Worm (Caenorhabditis elegans) whole organism, dauer: Measurements from ENCODE around the gene srv-27.

Experiments
- unc-62 ChIP-seq: sonication (generic microtip); optimal IDR thresholded peaks from 2 replicates; lab custom pipeline; 2017; ENCODE audit warnings: missing biosample characterization, missing genetic modification reagents, missing genetic modification characterization

srv-27 gene

DNA sequence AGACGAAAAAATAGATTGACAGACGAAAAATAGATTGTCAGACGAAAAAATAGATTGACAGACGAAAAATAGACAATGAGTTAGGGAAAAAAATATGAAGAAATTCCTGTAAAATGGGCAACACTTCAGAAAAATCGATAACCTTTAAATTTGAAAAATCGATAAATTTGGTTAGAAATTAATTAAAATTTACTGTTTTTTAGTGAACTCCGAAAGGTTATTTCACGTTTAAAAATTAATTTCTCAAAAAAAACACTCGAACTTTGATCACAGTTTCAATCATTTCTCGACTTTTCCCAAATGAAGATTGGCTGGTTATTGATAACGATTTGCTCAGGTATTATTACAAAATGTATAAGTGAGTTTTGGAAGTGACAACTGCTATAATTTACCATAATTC, 9.3 kb upstream of the srv-27 start, which contains the start of gene csp-2:
Gene csp-2 (plus strand): TSS at position 301 of the 400 bp plus-strand sequence.
- no peak for TF ChIP-seq unc-62 (GFP tag; lab: Kevin White, UChicago)

DNA sequence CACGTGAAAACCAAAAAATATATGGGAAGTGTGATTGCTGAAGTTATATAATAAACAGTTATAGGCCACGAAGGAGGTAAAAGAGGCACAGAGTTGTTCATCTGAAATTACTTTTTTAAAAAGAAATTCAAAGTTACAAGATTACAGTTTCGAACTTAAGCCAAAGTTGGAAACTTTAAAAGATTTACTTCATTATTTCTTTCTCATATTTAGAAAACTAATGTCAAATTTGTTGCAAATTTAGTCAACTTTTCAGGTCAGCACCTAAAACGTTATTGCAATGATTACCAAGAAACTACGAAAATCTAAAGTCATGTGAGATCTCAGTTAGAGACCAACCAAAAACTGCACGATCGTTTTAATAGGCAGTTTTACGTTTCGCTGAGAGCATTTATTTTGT, 5.5 kb upstream of the srv-27 start, which contains the start of gene srv-25:
Gene srv-25 (minus strand): TSS at position 101 of the 400 bp plus-strand sequence.
- TF ChIP-seq unc-62 (GFP tag; lab: Kevin White, UChicago) = no peak

DNA sequence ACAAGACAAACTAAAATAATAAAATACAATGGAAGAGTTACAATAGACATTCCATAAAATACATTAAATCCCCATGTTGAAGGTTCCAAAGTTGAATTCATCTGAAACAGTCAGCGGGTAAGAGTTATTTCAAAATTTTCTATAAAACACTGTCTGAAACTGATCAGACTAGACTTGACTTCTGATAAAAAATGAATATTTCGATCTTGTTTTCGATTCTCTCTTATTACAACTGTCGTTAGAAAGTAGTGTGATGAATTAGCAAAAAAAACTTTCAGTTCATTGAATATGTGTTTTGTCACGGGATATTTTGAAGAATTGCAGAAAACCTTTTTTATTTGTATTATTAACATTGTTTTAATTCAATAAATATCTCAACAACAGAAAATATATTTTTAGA, 3.6 kb upstream of the srv-27 start, which contains the start of gene srv-26:
Gene srv-26 (minus strand): TSS at position 101 of the 400 bp plus-strand sequence.
- TF ChIP-seq unc-62 (GFP tag; lab: Kevin White, UChicago) = no peak

DNA sequence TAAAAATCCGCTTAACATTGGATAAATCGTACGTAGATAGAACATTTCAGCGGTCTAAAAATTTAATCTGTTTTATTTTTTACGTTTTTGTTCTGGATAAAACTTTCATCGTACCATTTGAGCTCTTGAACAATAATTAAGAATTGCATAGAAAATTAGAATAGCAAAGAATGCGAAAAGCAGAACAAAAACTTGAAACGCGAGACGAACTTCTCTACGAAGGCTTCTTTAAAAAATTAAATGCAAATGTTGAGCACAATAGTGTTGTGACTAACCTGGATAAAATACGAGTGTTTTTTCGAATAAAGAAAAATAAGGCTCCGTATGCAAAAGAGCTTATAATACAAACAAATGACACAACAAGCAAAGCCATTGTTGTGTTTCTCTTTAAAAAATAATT, 1.4 kb upstream of the srv-27 start:
- no peak for TF ChIP-seq unc-62 (GFP tag; lab: Kevin White, UChicago)

DNA sequence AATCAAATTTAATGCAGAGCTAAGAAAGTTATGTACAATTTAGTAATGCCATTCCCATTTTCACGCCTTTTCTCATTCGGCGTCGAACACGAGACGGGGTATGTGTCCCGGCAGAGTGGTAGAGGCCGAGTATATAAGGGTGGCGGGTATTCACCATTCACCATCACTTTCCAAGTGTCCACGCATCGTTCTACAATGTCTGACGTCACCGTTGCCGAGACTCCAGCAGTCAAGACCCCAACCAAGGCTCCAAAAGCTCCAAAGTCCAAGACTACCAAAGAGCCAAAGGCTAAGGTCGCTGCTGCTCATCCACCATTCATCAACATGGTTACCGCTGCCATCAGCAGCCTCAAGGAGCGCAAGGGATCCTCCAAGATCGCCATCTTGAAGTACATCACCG, 4.1 kb downstream of the srv-27 start, which contains the start of gene hil-2:
Gene hil-2 (plus strand): TSS at position 160 of the 400 bp plus-strand sequence.
- TF ChIP-seq unc-62 (GFP tag; lab: Kevin White, UChicago) = no peak

DNA sequence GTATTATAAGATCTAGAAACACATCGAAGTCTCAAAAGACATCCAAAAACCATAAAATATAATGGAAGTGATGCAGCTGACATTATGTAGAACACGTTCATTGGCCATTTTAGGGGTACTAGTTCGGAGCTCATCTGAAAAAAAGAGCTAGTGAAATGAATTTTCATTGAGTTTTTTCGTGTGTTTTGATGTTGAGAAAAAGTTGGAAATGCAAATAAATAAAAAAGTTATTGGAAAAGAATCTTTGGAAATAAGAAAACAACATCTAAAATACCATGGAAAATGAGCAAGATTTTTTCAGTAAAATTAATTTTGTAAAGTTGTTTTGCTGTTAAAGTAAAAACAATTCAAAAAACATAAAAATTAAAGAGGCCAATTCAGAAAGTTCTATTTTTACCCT, 7.4 kb downstream of the srv-27 start, which contains the start of gene srv-24:
Gene srv-24 (minus strand): TSS at position 101 of the 400 bp plus-strand sequence.
- no peak for TF ChIP-seq unc-62 (GFP tag; lab: Kevin White, UChicago)

DNA sequence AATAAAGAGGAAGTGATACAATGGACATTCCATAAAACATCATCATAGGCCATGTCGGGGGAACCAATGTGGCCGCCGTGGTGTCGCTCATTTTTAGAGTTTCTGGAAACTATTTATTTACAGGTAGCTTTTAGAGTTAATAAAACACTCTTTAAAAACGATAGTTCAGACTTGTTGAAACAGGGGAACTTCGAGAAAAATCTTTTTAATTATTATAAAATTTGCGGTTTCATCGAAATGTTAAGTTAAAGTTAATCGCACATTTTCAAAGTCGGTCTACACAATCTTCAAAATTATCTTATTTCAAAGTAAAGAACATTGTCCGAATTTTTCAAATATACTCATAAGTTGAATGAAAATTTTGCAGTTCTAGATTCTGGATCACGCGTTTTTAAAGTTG, 13.9 kb downstream of the srv-27 start, which contains the start of gene ops-1:
Gene ops-1 (minus strand): TSS at position 101 of the 400 bp plus-strand sequence.
- TF ChIP-seq unc-62 (GFP tag; lab: Kevin White, UChicago) = no peak

DNA sequence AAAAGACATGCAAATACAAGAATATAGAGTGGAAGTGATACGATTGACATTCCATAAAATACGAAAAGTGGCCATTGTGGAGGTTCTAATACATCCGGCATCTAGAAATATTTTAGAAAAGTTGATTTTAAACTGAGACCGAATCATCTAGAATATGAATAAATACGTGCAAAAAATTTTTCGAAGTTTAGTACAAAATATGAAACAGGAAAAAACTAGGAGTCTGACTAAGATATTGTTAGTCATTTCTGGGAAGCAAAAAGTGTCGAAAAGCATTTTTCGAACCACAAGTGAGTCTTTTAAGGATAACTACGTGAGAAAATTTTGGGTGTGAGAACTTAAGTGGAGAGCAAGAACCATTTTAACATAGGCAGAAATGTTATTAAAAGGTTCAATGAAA, 16.0 kb downstream of the srv-27 start, which contains the start of gene srv-32:
Gene srv-32 (minus strand): TSS at position 101 of the 400 bp plus-strand sequence.
- TF ChIP-seq unc-62 (GFP tag; lab: Kevin White, UChicago) = no peak

DNA sequence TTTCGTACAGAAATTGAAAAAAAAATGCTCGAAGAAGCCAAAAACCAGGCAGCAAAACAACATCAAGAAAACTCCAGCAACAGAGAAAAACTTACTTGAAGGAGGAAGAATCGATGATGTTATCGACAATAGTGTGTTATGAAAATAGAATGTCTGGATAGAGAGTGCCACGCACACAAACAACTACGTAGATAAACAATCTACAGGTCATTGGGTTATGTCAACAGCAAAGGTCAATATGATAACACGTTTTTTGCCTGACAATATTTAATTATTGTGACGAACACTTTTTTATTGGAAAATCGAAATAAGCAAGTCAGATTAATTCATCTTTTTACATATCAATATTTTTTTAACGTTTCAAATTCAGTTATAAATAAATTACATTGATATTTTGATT, 18.8 kb downstream of the srv-27 start, which contains the start of gene sams-5:
Gene sams-5 (minus strand): TSS at position 131 of the 400 bp plus-strand sequence.
- TF ChIP-seq unc-62 (GFP tag; lab: Kevin White, UChicago) = no peak

DNA sequence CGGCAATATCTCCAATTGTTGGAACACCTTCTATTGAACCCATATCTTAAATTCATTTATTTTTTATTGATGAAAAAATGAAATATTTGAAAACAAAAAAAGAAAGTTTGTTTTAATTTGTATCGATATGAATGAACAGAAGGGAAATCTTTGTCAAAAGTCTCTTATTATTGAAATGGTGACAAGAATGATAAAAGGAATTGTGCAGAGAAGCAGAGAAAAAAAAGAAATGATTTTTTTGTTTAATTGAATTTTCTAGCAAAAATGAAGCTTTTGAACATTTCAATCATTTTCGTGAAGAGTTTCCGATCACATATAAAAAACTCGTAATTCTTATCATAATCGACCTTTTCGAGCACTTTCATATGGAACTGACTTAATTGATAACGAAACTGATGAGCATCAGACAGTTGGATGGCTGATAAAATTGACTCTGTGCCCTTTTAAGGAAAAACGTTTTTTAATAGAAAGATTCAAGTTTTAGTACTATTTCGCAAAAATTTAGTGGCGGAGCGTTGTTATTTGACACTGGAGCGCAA, 22.4 kb downstream of the srv-27 start, which contains the start of the genes aat-4 and T13A10.1:
Gene aat-4 (minus strand): TSS at position 51 of the 539 bp plus-strand sequence.
Gene T13A10.1 (plus strand): TSS at position 411 of the 539 bp plus-strand sequence.
- TF ChIP-seq unc-62 (GFP tag; lab: Kevin White, UChicago) = no peak

DNA sequence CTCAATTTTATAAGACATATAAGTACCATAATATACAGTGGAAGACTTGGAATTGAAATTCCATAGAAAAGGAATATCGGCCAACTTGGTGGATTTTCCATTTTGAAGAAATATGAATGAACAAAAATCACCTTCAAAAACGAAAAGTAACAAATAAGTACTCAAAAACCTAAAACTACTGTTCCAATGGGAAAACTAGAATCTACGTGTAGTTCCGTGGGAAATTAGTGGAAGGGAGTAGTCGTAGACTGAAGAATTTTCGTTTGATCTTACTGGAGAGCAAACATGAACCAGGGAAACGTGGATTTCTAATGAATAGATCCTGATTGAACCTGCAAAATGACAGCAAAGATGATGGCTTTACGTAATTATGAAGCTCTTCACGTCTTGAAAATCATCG, 26.2 kb downstream of the srv-27 start, which contains the start of gene srv-31:
Gene srv-31 (minus strand): TSS at position 101 of the 400 bp plus-strand sequence.
- no peak for TF ChIP-seq unc-62 (GFP tag; lab: Kevin White, UChicago)

DNA sequence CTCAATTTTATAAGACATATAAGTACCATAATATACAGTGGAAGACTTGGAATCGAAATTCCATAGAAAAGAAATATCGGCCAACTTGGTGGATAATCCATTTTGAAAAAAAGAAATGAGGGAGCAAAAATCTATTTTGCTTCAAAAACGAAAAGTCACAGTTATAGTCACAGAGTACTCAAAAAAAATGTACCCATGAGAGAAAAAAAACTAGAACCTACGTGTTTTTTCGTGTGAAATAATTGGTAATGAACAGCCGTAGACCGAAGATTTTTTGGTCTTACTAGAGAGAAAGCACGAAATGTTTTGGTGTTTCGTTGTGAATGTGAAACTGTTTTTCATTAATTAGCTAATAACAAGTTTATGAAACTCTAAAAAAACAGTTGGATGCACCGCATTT, 28.8 kb downstream of the srv-27 start, which contains the start of gene srv-30:
Gene srv-30 (minus strand): TSS at position 101 of the 400 bp plus-strand sequence.
- TF ChIP-seq unc-62 (GFP tag; lab: Kevin White, UChicago) = no peak

DNA sequence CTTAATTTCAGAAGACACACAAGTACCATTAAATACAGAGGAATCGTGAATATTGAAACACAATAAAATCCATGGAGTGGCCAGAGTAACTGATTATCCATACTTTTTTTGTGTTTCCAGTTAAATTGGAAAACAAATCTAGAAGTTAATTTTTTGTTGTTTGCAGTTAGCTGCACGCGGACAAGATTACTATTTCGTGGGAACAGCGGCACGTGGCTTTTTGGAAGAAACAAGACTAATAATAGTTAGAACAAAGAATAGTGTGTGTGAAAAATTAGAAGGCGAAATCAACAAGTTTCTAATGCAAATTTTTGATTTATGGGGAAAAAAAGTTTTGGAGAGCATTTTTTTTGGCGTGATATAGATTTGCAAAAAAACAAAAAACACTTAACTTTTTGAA, 31.7 kb downstream of the srv-27 start, which contains the start of gene srv-29:
Gene srv-29 (minus strand): TSS at position 101 of the 400 bp plus-strand sequence.
- no peak for TF ChIP-seq unc-62 (GFP tag; lab: Kevin White, UChicago)

DNA sequence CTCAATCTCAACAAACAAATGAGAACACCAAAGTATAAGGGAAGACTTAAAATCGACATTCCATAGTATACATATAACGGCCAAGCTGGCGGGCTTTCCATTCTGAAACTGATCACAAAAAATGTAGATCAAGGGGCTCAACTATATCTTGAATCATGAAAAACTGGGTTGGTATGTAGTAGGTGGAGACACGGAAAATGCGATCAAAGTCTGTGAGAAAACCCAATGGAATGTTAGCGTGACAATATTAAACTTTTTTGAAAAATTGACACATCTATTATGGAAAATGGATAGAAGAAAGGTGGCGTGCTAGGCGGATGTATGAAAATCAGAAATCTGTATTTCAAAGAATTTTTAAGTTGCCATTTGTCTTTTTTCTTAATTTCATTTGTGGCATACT, 34.9 kb downstream of the srv-27 start, which contains the start of gene srv-28:
Gene srv-28 (minus strand): TSS at position 101 of the 400 bp plus-strand sequence.
- TF ChIP-seq unc-62 (GFP tag; lab: Kevin White, UChicago) = no peak

DNA sequence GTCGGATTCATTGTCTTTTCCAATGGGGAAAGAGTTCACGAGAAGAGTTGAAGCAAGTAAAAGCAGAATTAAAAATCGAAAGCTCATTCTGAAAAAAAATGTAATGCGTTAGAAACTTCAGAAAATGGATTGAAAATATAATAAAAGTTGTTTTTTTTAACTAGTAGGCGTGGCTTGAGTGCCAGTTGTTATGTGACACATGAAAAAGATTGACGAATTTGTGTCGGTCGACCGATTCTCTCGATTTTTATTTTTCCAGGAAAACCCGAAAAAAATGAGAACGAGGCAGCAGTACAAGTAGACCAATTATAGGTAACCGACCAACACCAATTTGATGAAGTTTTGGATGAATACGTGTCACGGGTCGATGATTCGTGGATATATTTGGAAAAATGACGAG, 38.4 kb downstream of the srv-27 start, which contains the start of gene nlp-16:
Gene nlp-16 (minus strand): TSS at position 101 of the 400 bp plus-strand sequence.
- TF ChIP-seq unc-62 (GFP tag; lab: Kevin White, UChicago) = no peak

DNA sequence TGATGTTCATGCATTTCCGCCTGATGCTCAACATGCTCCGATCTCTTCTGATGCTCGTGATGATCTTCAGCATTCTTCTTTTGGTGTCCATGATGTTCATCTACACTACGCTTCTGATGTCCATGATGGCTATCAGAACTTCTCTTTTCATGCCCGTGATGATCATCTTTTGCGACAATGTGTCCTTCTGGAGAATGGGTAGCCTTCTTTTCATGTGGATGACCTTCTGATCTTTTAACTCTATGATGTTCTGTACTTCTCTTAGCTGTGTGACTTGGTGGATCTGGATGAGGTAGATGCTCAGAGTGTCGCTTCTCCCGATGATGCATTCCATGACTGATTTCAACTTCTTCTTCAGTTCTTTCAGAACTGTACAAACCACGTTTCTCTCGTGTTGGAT, 39.2 kb downstream of the srv-27 start:
- TF ChIP-seq unc-62 (GFP tag; lab: Kevin White, UChicago) = no peak
